Fruit fly (Drosophila melanogaster) whole organism, pupa: ENCODE data around the gene bbx.
A peak's percentile ranks its signal among the peaks of the same experiment; 100 is the strongest.

Experiments
- CG10348 ChIP-seq: fragments of 200-800 bp; sonication (Bioruptor generic); IDR thresholded peaks from 2 replicates; pipeline ENCODE4 v1.3.6; 2022; ENCODE audit warnings: missing biosample characterization, missing genetic modification characterization
- CG12605 ChIP-seq: fragments of 200-800 bp; sonication (Bioruptor generic); IDR thresholded peaks from 2 replicates; pipeline ENCODE4 v1.3.6; 2022; ENCODE audit warnings: missing biosample characterization, missing genetic modification characterization
- CG13204 ChIP-seq: fragments of 200-800 bp; sonication (Bioruptor generic); optimal IDR thresholded peaks from 2 replicates; lab custom pipeline; 2018; ENCODE audit warnings: missing biosample characterization, mild to moderate bottlenecking, missing genetic modification characterization, moderate library complexity
- CG14655 ChIP-seq: fragments of 200-800 bp; sonication (Bioruptor generic); optimal IDR thresholded peaks from 3 replicates; lab custom pipeline; 2017; ENCODE audit warnings: mild to moderate bottlenecking, missing biosample characterization, missing genetic modification reagents, missing genetic modification characterization
- CG15710 ChIP-seq: fragments of 200-800 bp; sonication (Bioruptor generic); optimal IDR thresholded peaks from 2 replicates; lab custom pipeline; 2018; ENCODE audit warnings: missing biosample characterization, mild to moderate bottlenecking, missing genetic modification characterization, moderate library complexity
- CG17806 ChIP-seq: fragments of 200-800 bp; sonication (Bioruptor generic); optimal IDR thresholded peaks from 2 replicates; lab custom pipeline; 2018; ENCODE audit warnings: missing biosample characterization, mild to moderate bottlenecking, missing genetic modification characterization, moderate library complexity
- CG32121 ChIP-seq: fragments of 200-800 bp; sonication (Bioruptor generic); IDR thresholded peaks from 2 replicates; pipeline ENCODE4 v1.3.6; 2022; ENCODE audit warnings: missing biosample characterization, missing genetic modification characterization
- CG34367 ChIP-seq: fragments of 200-800 bp; sonication (Bioruptor generic); optimal IDR thresholded peaks from 2 replicates; lab custom pipeline; 2018; ENCODE audit warnings: missing biosample characterization, mild to moderate bottlenecking, missing genetic modification characterization
- CG4496 ChIP-seq: fragments of 200-800 bp; sonication (Bioruptor generic); IDR thresholded peaks from 3 replicates; pipeline ENCODE4 v1.3.6; 2022; ENCODE audit warnings: missing biosample characterization, missing genetic modification characterization
- CG8159 ChIP-seq: fragments of 200-800 bp; sonication (Bioruptor generic); optimal IDR thresholded peaks from 3 replicates; lab custom pipeline; 2018; ENCODE audit warnings: missing biosample characterization, mild to moderate bottlenecking, missing genetic modification characterization, moderate library complexity
- CG8301 ChIP-seq: fragments of 200-800 bp; sonication (Bioruptor generic); optimal IDR thresholded peaks from 2 replicates; lab custom pipeline; 2018; ENCODE audit warnings: missing biosample characterization, mild to moderate bottlenecking, missing genetic modification characterization
- CG9948 ChIP-seq: fragments of 200-800 bp; sonication (Bioruptor generic); optimal IDR thresholded peaks from 2 replicates; lab custom pipeline; 2018; ENCODE audit warnings: missing biosample characterization, mild to moderate bottlenecking, missing genetic modification characterization, moderate library complexity
- EcR ChIP-seq: fragments of 200-800 bp; sonication (Bioruptor generic); optimal IDR thresholded peaks from 3 replicates; lab custom pipeline; 2019; ENCODE audit warnings: missing biosample characterization, missing genetic modification characterization, mild to moderate bottlenecking, moderate library complexity, missing genetic modification reagents
- Ets98B ChIP-seq: fragments of 200-800 bp; sonication (Bioruptor generic); IDR thresholded peaks from 2 replicates; pipeline ENCODE4 v1.3.6; 2022; ENCODE audit warnings: missing biosample characterization, missing genetic modification characterization
- Pif1A ChIP-seq: fragments of 200-800 bp; sonication (Bioruptor generic); optimal IDR thresholded peaks from 3 replicates; lab custom pipeline; 2016; ENCODE audit warnings: missing biosample characterization, missing genetic modification characterization
- Pif1B ChIP-seq: fragments of 200-800 bp; sonication (Bioruptor generic); optimal IDR thresholded peaks from 3 replicates; lab custom pipeline; 2016; ENCODE audit warnings: missing biosample characterization, missing genetic modification characterization
- Snoo ChIP-seq: fragments of 200-800 bp; sonication (Bioruptor generic); optimal IDR thresholded peaks from 3 replicates; lab custom pipeline; 2017; ENCODE audit warnings: missing biosample characterization, mild to moderate bottlenecking, missing genetic modification characterization, inconsistent platforms
- fd96Ca ChIP-seq: fragments of 200-800 bp; sonication (Bioruptor generic); IDR thresholded peaks from 3 replicates; pipeline ENCODE4 v1.3.6; 2022; ENCODE audit warnings: missing biosample characterization, missing genetic modification characterization
- gl ChIP-seq: fragments of 200-800 bp; sonication (Bioruptor generic); optimal IDR thresholded peaks from 2 replicates; lab custom pipeline; 2018; ENCODE audit warnings: missing biosample characterization, mild to moderate bottlenecking, missing genetic modification characterization
- rn ChIP-seq: fragments of 200-800 bp; sonication (Bioruptor generic); IDR thresholded peaks from 2 replicates; pipeline ENCODE4 v1.3.6; 2022; ENCODE audit warnings: missing biosample characterization, missing genetic modification characterization

Gene bbx

dm6 chrX:21322289-21322981 is 40.4 kb upstream of the bbx start:
- TF ChIP-seq CG8159 (tag; lab: Kevin White, UChicago) = peak; percentile 62
- TF ChIP-seq Pif1A (GFP tag; lab: Kevin White, UChicago) = peak; percentile 14
- TF ChIP-seq CG8301 (tag; lab: Kevin White, UChicago) = peak; percentile 29
- TF ChIP-seq gl (tag; lab: Kevin White, UChicago) = no peak
- peak; percentile 18 for TF ChIP-seq CG17806
- TF ChIP-seq CG12605 (GFP tag; lab: Robert Waterston, UW) = no peak

- TF ChIP-seq Ets98B (GFP tag; lab: Robert Waterston, UW) (0 out of 2 replicates have a peak, but pooled peaks have one; percentile 6), CG13204 (no peak), CG32121 (0 out of 2 replicates have a peak, but pooled peaks have one; percentile 18), CG4496 (GFP tag; lab: Robert Waterston, UW) (peak; percentile 61; the same call in 2 of the 3 replicates), gl (tag; lab: Kevin White, UChicago) (peak; percentile 33)
Measured at dm6 chrX:21323171-21323695, 39.6 kb upstream of the bbx start.

dm6 chrX:21323933-21324688 is 38.7 kb upstream of the bbx start, which contains the start of the genes Dd and CG1486:
Gene Dd (minus strand): TSS chrX:21324009.
Gene CG1486 (plus strand): TSS chrX:21324046.
- peak; percentile 13 for TF ChIP-seq CG34367
- TF ChIP-seq Pif1B (GFP tag; lab: Kevin White, UChicago) = no peak

dm6 chrX:21333135-21333534 is 29.7 kb upstream of the bbx start:
- TF ChIP-seq CG4496 (GFP tag; lab: Robert Waterston, UW) = no peak
- TF ChIP-seq CG10348 (GFP tag; lab: Robert Waterston, UW) = no peak
- TF ChIP-seq CG13204 = no peak
- no peak for TF ChIP-seq rn (GFP tag; lab: Robert Waterston, UW)
- no peak for TF ChIP-seq Pif1B (GFP tag; lab: Kevin White, UChicago)
- TF ChIP-seq EcR (GFP tag; lab: Kevin White, UChicago) = no peak
- no peak for TF ChIP-seq Pif1A (GFP tag; lab: Kevin White, UChicago)
- TF ChIP-seq CG9948 (tag; lab: Kevin White, UChicago) = no peak
- TF ChIP-seq CG8301 (tag; lab: Kevin White, UChicago) = no peak
- no peak for TF ChIP-seq Snoo
- no peak for TF ChIP-seq CG14655 (GFP tag; lab: Kevin White, UChicago)
- no peak for TF ChIP-seq CG15710 (tag; lab: Kevin White, UChicago)
- no peak for TF ChIP-seq CG34367
- TF ChIP-seq CG12605 (GFP tag; lab: Robert Waterston, UW) = no peak
- no peak for TF ChIP-seq Ets98B (GFP tag; lab: Robert Waterston, UW)
- no peak for TF ChIP-seq fd96Ca

- TF ChIP-seq CG17806 (no peak), CG9948 (tag; lab: Kevin White, UChicago) (no peak), Pif1A (GFP tag; lab: Kevin White, UChicago) (no peak), CG32121 (no peak), CG12605 (GFP tag; lab: Robert Waterston, UW) (no peak), CG13204 (no peak), Ets98B (GFP tag; lab: Robert Waterston, UW) (no peak), fd96Ca (no peak), rn (GFP tag; lab: Robert Waterston, UW) (no peak), CG4496 (GFP tag; lab: Robert Waterston, UW) (no peak)
- TF ChIP-seq, all 21 proteins: peak for 0
Measured at dm6 chrX:21334522-21335104, 28.2 kb upstream of the bbx start.

dm6 chrX:21337057-21337456 is 25.8 kb upstream of the bbx start:
- TF ChIP-seq CG13204 = no peak
- no peak for TF ChIP-seq CG34367

- TF ChIP-seq fd96Ca (no peak), CG8301 (tag; lab: Kevin White, UChicago) (no peak), Snoo (no peak), Pif1A (GFP tag; lab: Kevin White, UChicago) (no peak), CG15710 (tag; lab: Kevin White, UChicago) (no peak), CG32121 (no peak), CG10348 (GFP tag; lab: Robert Waterston, UW) (no peak), Ets98B (GFP tag; lab: Robert Waterston, UW) (no peak)
- TF ChIP-seq, all 21 proteins: peak for 0
Measured at dm6 chrX:21338153-21338552, 24.7 kb upstream of the bbx start.
